Fruit fly (Drosophila melanogaster): ENCODE data around the gene CG34348.
A peak's percentile ranks its signal among the peaks of the same experiment; 100 is the strongest.

The CG34348 gene

dm6 chrX:11367783-11368509 lies 28.3 kb downstream of the CG34348 start, which contains the start of the genes hop and Tim8:
TSS of gene hop (minus strand) at chrX:11368098.
TSS of gene Tim8 (plus strand) at chrX:11368445.
- TF ChIP-seq pad (GFP tag; optimal IDR thresholded peaks at IDR 0.05), result peak; percentile 23
- TF ChIP-seq cic (GFP tag; optimal IDR thresholded peaks at IDR 0.05), result no peak
- TF ChIP-seq Crg-1 (GFP tag; optimal IDR thresholded peaks at IDR 0.05), result no peak
- TF ChIP-seq kay (GFP tag; ENCODE audit: borderline replicate concordance), result no peak
- TF ChIP-seq CG7101 (tag; optimal IDR thresholded peaks at IDR 0.05), result peak; percentile 6
- TF ChIP-seq toe (GFP tag; optimal IDR thresholded peaks at IDR 0.05), result no peak
- no peak for TF ChIP-seq CG7045 (GFP tag; optimal IDR thresholded peaks at IDR 0.05)
- no peak for TF ChIP-seq CG33017 (tag; optimal IDR thresholded peaks at IDR 0.05)
- peak; percentile 26 for TF ChIP-seq Mnt (GFP tag; optimal IDR thresholded peaks at IDR 0.05)
- peak; percentile 14 for TF ChIP-seq CG11617 (GFP tag; optimal IDR thresholded peaks at IDR 0.05)
- no peak for TF ChIP-seq Hr96 (GFP tag; optimal IDR thresholded peaks at IDR 0.05)
- peak; percentile 49 for TF ChIP-seq CG14711 (tag; optimal IDR thresholded peaks at IDR 0.05)
- no peak for TF ChIP-seq CG1620 (GFP tag; optimal IDR thresholded peaks at IDR 0.05)
- TF ChIP-seq tj (GFP tag; optimal IDR thresholded peaks at IDR 0.05), result peak; percentile 44
- peak; percentile 19 for TF ChIP-seq bab1 (GFP tag; optimal IDR thresholded peaks at IDR 0.05)
- TF ChIP-seq Clk (GFP tag; optimal IDR thresholded peaks at IDR 0.05), result no peak
- no peak for TF ChIP-seq CG5204 (GFP tag; optimal IDR thresholded peaks at IDR 0.05)
- TF ChIP-seq CG12768 (GFP tag; optimal IDR thresholded peaks at IDR 0.05), result no peak
- no peak for TF ChIP-seq ovo (GFP tag; optimal IDR thresholded peaks at IDR 0.05)
- no peak for TF ChIP-seq cnc (optimal IDR thresholded peaks at IDR 0.05)

- TF ChIP-seq cic (GFP tag; optimal IDR thresholded peaks at IDR 0.05) (no peak), bab1 (GFP tag; optimal IDR thresholded peaks at IDR 0.05) (peak; percentile 51), Hr96 (GFP tag; optimal IDR thresholded peaks at IDR 0.05) (no peak)
Measured at dm6 chrX:11369374-11369773, 29.7 kb downstream of the CG34348 start, which contains the start of gene dlg1. TSS of gene dlg1 (plus strand) at chrX:11369665.

dm6 chrX:11370792-11371191 lies 31.1 kb downstream of the CG34348 start:
- TF ChIP-seq Clk (GFP tag; optimal IDR thresholded peaks at IDR 0.05) (no peak), CG14711 (tag; optimal IDR thresholded peaks at IDR 0.05) (no peak), bab1 (GFP tag; optimal IDR thresholded peaks at IDR 0.05) (no peak), toe (GFP tag; optimal IDR thresholded peaks at IDR 0.05) (no peak), Crg-1 (GFP tag; optimal IDR thresholded peaks at IDR 0.05) (no peak), CG11617 (GFP tag; optimal IDR thresholded peaks at IDR 0.05) (no peak), cnc (optimal IDR thresholded peaks at IDR 0.05) (no peak), cic (GFP tag; optimal IDR thresholded peaks at IDR 0.05) (no peak), Hr96 (GFP tag; optimal IDR thresholded peaks at IDR 0.05) (no peak), CG7101 (tag; optimal IDR thresholded peaks at IDR 0.05) (peak; percentile 11), CG5204 (GFP tag; optimal IDR thresholded peaks at IDR 0.05) (no peak), CG33017 (tag; optimal IDR thresholded peaks at IDR 0.05) (peak; percentile 33), CG12768 (GFP tag; optimal IDR thresholded peaks at IDR 0.05) (no peak), ovo (GFP tag; optimal IDR thresholded peaks at IDR 0.05) (no peak), CG7045 (GFP tag; optimal IDR thresholded peaks at IDR 0.05) (peak; percentile 22), CG1620 (GFP tag; optimal IDR thresholded peaks at IDR 0.05) (no peak), kay (GFP tag; ENCODE audit: borderline replicate concordance) (no peak), tj (GFP tag; optimal IDR thresholded peaks at IDR 0.05) (no peak), pad (GFP tag; optimal IDR thresholded peaks at IDR 0.05) (no peak), Mnt (GFP tag; optimal IDR thresholded peaks at IDR 0.05) (no peak)

- TF ChIP-seq toe (GFP tag; optimal IDR thresholded peaks at IDR 0.05), result no peak
- no peak for TF ChIP-seq CG5204 (GFP tag; optimal IDR thresholded peaks at IDR 0.05)
- TF ChIP-seq tj (GFP tag; optimal IDR thresholded peaks at IDR 0.05), result no peak
- no peak for TF ChIP-seq bab1 (GFP tag; optimal IDR thresholded peaks at IDR 0.05)
- no peak for TF ChIP-seq CG1620 (GFP tag; optimal IDR thresholded peaks at IDR 0.05)
- TF ChIP-seq CG14711 (tag; optimal IDR thresholded peaks at IDR 0.05), result no peak
- no peak for TF ChIP-seq CG33017 (tag; optimal IDR thresholded peaks at IDR 0.05)
- no peak for TF ChIP-seq CG11617 (GFP tag; optimal IDR thresholded peaks at IDR 0.05)
- no peak for TF ChIP-seq CG7045 (GFP tag; optimal IDR thresholded peaks at IDR 0.05)
- no peak for TF ChIP-seq Clk (GFP tag; optimal IDR thresholded peaks at IDR 0.05)
- no peak for TF ChIP-seq pad (GFP tag; optimal IDR thresholded peaks at IDR 0.05)
- TF ChIP-seq Hr96 (GFP tag; optimal IDR thresholded peaks at IDR 0.05), result no peak
- TF ChIP-seq cic (GFP tag; optimal IDR thresholded peaks at IDR 0.05), result no peak
Measured at dm6 chrX:11371613-11372012, 31.9 kb downstream of the CG34348 start.

dm6 chrX:11372764-11373712 lies 33.4 kb downstream of the CG34348 start:
- TF ChIP-seq CG14711 (tag; optimal IDR thresholded peaks at IDR 0.05) (peak; percentile 58), cnc (optimal IDR thresholded peaks at IDR 0.05) (no peak), Mnt (GFP tag; optimal IDR thresholded peaks at IDR 0.05) (peak; percentile 29), bab1 (GFP tag; optimal IDR thresholded peaks at IDR 0.05) (peak; percentile 95), CG7101 (tag; optimal IDR thresholded peaks at IDR 0.05) (peak; percentile 68), CG11617 (GFP tag; optimal IDR thresholded peaks at IDR 0.05) (peak; percentile 55), tj (GFP tag; optimal IDR thresholded peaks at IDR 0.05) (peak; percentile 98), Crg-1 (GFP tag; optimal IDR thresholded peaks at IDR 0.05) (peak; percentile 52), CG12768 (GFP tag; optimal IDR thresholded peaks at IDR 0.05) (no peak), CG7045 (GFP tag; optimal IDR thresholded peaks at IDR 0.05) (no peak), CG5204 (GFP tag; optimal IDR thresholded peaks at IDR 0.05) (no peak), CG1620 (GFP tag; optimal IDR thresholded peaks at IDR 0.05) (peak; percentile 68), CG33017 (tag; optimal IDR thresholded peaks at IDR 0.05) (no peak), pad (GFP tag; optimal IDR thresholded peaks at IDR 0.05) (peak; percentile 53)

Measured in whole organism, adult.